Fruit fly (Drosophila melanogaster) whole organism, larva: ENCODE results near the gene ttk.

Experiments
- noc ChIP-seq: fragments of 200-800 bp; sonication (Bioruptor generic); optimal IDR thresholded peaks from 3 replicates; lab custom pipeline; 2019; ENCODE audit warnings: missing biosample characterization, mild to moderate bottlenecking, missing genetic modification characterization, moderate library complexity

ttk gene

DNA sequence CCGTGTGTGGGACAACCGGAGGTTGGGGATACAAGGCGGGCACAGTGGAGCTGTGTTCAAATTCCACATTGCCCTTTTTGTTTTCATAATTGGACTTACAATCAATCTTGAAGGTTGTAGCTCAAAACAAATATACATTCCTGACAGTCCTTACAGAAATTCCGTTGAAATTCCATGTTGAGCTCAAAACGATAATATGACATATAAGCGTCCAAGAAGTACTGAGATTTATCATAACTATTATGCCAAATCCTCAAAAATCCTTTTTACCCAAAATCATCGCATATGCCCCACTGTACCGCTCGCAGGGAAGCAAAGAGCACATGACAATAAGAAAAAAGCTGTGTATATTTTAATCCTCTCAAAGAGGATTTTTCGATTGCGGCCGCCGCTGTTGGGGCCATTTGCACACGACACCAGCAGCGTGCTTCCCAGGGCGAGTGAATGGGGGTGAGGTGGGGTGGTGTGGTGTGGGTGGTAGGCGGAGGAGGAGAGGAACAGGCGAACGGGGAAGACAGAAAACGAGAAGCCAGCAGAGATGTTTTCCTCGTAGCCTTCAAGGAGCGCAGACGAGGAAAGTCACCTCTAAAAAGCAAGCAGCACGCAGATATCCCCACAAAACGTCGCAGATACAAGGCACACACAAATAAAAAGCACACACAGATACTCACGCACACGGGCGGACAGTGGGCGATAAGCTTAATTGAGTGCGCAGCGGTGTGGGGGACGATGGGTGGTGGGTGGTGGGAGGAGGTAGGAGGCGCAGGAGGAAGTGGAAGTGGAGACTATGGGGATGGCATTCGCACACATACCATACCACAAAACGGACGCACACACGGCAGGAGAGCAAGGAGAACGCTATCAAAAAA, 3.9 kb downstream of the ttk start:
- TF ChIP-seq noc: peak; percentile 10

DNA sequence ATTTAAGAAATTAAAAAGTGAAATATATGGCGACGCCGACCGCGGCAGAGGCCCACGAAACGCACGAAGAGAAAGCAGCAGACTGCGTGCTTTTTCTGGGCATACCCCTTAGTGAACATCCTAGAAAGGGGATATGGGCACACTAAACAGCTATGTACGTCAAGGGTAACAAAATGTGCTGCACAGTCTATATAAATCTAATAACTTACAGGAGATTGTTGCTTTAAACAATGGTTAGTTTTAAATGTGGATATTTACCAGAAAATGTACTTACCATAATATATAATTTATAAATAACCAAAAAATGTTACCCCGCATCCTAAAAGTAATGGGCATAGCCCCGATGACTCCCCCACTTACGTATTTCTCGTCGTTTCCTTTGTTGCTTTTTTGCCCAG, 4.5 kb downstream of the ttk start:
- no peak for TF ChIP-seq noc

DNA sequence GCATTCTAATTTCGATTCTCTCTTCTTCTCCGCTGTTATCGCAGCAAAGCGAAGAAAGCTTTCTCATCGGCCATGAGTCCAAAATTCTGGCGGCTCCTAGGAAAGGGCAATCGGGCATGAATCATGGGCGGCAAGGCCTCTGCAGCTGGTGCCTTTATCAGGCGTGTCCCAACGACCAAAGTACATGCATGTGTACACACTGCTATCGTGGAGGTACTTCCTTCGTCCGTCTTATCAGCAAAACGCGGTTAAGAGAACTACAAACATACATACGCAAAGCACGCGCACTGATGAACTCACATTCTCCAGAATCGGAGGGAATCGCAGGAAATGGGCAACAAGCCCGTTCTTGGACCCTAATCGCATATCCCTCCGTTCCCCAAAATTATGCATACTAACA, 5.3 kb downstream of the ttk start:
- no peak for TF ChIP-seq noc

DNA sequence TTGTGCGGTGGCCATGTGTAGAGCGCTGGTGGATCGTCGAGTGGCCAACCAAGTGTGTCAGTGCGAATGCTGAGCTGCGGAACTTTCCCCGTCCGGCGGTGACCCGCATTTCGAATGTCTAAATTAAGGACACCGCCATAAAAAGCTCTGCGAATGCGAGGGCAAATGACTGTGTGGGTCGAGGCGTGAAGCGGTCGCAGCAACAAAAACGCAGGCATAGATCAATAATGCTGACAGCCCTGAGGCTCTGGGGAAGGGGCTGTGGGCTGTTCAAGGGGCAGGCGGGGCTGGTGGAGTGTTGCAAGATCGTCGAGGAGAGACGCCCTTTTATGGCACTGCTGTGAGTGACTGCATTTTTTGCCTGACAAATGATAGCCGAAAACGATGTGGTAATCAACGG, 5.8 kb downstream of the ttk start:
- no peak for TF ChIP-seq noc

DNA sequence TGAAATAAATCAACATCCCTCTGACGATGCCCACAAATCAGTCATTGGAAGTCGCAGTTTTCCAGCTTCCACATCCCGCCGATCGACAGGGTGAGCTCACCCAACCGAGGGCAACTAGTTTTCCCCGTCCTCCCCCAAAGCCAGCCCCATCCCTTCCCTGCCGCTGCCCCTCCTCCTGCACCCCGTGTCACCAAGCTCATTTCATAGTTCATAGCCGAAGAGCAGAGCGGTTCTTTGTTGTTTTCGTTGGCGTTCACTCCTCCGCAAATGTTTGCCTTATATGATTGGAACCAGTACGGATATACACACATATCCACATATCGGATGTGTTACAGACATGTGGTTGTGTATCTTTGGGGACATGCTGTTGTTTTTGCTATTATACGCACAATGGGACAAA, 6.4 kb downstream of the ttk start:
- no peak for TF ChIP-seq noc

DNA sequence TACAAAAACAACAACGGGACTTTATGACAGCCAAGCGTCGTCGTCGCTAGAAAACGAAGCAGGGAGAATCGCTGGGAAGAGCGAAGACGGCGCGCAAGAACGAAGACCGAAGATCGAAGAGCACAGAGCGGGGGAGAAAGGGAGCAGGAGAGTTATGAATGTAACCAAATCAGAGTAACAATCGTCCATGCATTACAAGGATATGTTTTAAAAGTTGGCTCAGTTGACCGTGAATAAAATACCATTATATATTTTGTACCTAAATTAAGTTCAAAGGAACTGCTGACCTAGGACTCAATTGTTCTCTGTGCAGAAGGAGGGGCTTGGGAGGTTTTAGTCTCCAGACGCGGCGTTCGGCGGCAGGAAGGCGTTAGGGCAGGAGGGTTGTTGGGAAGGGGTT, 7.8 kb downstream of the ttk start:
- peak; percentile 5 for TF ChIP-seq noc

DNA sequence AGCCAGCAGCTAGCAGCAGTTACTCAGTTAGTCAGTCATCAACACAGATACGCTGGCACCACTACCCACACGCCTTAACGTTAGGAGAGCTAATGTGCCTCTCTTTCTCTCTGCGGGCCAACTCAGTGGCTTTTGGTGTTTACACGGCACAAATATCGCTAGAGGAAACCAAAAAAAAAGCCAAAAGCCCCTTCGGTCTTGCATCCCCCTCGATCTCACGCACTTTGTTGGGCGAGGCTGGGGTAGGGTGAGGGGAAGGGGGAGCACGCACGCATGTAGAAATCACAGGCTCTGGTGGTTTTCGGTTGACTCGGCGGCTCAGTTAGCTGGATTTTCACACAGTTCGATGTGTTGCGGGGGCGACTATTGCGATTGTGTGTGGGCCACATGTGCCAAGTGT, 8.3 kb downstream of the ttk start:
- no peak for TF ChIP-seq noc

DNA sequence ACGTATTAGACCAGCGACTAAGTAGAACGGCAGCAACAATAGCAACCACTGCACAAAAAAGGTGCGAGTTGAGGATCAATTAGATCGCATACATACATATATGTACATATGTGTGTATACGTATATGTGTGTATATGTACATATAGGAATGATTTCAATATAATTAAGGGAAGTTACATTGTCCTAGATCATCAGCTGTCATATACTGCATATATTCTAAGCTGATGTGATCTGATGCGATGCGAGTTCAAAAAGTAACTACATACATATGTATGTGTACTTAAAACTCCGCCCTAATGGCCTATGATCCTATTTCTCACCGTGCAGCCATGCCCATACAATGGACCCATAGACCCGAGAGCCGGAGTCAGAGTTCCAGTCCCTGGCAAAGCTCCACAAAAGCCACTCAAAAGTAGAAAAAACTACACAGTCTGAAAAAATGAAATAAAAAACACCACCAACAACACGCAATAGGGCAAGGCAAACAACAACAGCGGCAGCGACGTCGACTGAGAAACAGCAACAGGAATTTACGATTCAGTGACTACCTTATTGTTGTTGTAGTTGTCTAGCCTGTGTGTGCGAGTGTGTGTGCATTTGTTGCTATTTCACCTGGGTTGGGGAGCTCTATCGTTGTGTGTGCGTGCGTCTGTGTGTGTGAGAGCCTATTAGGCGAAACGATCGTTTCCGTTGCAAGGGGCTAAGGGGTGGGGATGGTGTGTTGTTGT, 9.7 kb downstream of the ttk start:
- no peak for TF ChIP-seq noc

DNA sequence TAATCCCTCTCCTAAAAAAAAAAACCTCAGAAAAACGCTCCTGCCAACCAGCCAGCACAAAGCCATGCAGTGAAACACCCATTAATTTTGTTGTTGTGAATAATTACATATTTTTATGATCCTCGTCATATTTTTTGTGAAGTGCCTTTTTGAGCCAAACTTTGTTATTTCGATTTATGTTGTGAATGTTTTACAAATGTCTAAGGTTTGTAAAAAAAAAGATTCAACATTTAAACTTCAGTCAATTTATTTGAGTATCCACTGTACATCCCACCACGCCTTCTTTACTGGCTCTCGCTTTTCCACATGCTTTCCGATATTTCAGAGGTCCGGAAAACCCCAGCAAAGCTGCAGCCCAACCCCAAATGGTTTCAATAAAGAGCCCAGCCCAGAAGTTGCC, 10.5 kb downstream of the ttk start:
- TF ChIP-seq noc: no peak

DNA sequence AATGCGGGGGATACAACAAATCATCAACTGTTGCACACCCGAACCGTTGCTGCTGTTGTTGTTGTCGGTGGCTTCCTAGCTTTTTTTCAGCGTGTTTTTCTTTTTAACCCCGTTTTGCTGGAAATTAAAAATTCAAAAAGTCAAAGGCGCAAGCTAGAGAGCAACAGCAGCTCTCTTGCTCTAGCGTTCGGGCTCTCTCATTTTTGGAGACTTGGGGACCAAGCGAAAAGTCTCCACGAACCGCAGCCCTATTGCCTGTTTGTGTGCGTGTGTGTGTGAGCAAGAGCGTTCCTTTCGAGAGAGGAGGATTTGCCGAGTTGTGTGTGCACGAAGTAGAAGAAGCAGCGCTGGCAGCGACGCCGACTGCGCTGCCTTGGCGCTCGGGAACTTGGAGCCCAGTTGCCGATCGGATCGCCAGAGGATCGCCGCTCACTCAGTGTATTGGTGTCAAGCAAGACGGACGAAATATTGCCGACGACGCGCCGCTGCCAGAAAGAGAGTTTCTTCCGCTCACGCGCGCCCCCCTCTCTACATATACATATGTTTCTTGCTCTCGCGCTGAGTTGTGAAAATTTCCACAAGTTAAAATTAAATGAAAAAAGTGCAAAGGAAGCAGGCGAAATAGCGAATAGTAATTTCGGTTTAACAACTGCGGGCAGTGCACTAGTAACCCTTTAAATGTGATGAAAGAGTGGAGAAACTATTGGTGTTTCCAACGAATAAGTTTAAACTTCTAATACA, 11.1 kb downstream of the ttk start:
- no peak for TF ChIP-seq noc

DNA sequence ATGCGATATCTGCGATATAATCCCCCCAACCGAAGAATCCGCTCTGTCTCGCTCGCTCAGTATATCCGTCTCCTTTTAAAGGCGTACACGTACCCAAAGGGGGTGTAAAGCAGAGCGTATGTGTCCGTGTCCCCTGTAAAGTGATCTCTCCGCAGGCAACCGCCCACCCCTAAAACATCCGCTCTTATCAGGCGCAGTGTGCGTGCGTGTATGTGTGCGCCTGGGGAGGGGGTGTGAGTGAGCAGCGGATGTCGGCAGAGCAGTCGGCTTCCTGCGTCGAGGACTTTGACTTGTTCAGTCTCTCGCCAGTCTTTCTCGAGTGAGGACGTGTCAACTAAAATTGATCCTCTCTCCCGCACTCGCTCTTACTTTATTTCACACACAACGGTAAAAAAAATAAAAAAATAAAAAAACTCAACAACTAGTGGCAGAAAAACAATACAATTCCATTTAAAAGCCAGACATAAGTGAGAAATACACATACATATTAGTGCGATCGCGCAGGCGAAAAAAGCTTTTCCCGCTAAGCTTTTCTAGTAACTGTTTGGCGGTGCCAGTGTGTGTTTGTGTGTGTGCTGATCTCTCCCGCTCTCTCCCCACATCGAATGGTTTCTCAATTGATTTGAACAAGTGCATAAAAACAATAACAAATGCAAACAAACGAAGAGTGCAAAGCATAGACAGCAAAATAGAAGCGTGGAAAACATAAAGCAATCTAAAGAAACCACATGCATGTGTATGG, 12.0 kb downstream of the ttk start:
- no peak for TF ChIP-seq noc

DNA sequence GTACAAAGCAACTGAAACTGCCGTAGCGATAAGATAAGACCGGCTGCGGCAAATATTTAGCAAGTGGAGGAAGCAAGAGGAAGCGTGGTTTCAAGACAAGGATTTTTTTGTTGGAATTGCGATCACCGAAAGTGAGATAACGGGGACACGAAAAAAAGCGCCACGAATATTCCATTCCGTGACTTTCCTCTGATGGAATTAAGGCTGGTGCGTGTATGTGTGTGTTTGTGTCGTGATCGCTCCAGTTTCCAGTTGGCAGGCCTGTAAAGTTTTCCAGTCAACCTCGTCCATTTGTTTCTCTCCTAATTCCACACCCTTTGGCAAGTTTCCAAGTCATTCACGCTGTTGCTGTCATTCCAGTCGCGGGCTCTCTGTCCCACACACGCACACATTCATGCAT, 12.6 kb downstream of the ttk start:
- TF ChIP-seq noc: no peak

DNA sequence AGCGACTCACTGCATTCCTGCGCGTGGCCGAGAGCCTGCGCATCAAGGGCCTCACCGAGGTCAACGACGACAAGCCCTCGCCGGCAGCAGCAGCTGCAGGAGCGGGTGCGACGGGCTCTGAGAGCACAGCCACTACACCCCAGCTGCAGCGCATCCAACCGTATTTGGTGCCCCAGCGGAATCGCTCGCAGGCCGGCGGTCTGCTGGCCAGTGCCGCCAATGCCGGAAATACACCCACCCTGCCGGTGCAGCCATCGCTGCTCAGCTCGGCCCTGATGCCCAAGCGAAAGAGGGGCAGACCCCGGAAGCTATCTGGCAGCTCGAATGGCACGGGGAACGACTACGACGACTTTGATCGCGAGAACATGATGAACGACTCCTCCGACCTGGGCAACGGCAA, 14.1 kb downstream of the ttk start:
- no peak for TF ChIP-seq noc

DNA sequence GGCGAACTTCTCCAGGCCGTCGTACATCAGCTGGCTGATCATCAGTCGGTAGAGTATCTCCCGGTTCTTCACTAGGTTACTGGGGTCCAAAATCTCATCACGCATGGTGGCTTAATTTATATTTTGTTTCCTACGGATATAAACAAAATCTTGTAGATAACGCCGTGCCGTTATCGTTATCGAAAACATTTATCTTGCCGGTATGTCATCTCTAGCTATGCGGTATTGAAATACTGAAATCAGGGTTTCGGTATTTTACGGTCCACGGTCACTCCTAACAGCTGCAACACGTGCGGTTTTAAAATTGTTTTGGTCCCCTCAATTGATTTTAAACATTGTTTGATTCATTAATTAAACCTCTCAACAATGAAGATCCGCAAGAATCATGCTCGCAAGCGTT, 23.1 kb downstream of the ttk start, which contains the start of the genes CstF50 and CG11563:
TSS of gene CstF50 (minus strand) at position 188 of the 400 bp plus-strand sequence.
TSS of gene CG11563 (plus strand) at position 260 of the 400 bp plus-strand sequence.
- no peak for TF ChIP-seq noc

DNA sequence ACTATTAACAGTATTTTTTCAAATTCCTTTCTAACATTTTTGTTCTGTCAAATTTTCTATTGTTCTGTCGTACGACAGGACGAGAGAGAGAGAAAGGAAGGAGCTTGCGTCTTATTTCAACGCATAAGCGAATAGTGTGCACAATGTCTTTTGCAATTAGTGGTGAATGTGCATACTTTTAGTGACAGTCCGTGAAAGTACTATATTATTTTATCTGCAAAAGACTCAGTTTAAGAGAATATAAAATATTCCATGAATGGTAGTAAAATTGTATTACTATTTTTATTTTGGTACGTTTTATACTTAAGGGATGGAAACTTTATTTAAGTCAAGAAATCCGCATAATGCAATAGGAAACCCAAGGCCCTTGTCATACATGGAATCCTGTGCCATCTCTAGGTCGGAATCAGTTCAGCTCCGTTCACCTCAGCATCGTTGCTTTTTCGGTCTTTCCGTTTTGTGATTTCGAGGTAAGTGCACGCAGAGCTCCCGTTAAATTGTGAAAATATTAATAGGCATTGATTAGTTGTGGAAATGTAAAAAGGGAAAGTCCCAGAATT, 24.5 kb downstream of the ttk start, which contains the start of gene eEF1alpha2:
TSS of gene eEF1alpha2 (plus strand) at position 409 of the 560 bp plus-strand sequence.
- TF ChIP-seq noc: no peak
